Fruit fly (Drosophila melanogaster): Measurements from ENCODE around the gene CG4998.

CG4998 gene

DNA sequence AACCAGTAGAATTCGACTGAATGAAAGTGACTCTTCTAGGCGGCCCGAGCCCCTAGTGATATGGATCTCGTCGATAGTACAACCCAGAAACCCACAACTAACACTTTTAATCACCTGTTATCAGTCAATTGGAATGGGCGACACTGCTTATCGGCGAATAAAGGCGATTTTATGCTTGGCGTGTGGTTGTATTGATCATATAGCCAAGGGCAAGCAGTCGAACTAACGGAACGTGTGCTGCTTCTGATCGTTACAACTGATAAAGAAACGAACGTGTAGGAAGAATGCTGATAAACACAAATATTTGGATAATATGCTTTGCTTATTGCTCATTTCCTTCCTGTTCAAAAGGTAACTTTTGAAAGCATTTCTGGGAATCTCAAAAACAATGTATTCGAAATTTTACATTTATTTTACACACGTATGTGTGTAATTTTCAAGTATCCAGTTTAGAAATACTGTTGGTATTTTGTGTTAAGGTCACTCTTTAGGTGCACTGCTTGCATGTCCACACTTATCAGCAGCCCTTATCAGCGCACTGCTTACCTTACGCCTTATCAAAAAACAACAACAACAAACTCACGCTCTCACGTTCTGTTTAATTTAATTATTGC, 42.5 kb downstream of the CG4998 start, which contains the start of gene Agpat4 (continued):
- TF ChIP-seq aop (GFP tag; IDR thresholded peaks at IDR 0.05) (no peak), CG9797 (GFP tag; optimal IDR thresholded peaks at IDR 0.05) (peak; percentile 62), Pdp1 (GFP tag; optimal IDR thresholded peaks at IDR 0.05) (peak in 1 of 2 experiments; percentile 16), wek (GFP tag; optimal IDR thresholded peaks at IDR 0.05) (peak; percentile 89), CG11093 (GFP tag; IDR thresholded peaks at IDR 0.05) (no peak), CG3281 (GFP tag; optimal IDR thresholded peaks at IDR 0.05) (no peak), repo (GFP tag; optimal IDR thresholded peaks at IDR 0.05) (no peak), gcm2 (GFP tag; optimal IDR thresholded peaks at IDR 0.05) (no peak), NfI (GFP tag; optimal IDR thresholded peaks at IDR 0.05) (no peak), CG8290 (GFP tag; optimal IDR thresholded peaks at IDR 0.05) (peak; percentile 84), CG8290 (tag; optimal IDR thresholded peaks at IDR 0.05) (peak; percentile 61 to 76), CG12071 (GFP tag; optimal IDR thresholded peaks at IDR 0.05) (no peak), Ssrp (tag; optimal IDR thresholded peaks at IDR 0.05) (no peak), en (GFP tag; optimal IDR thresholded peaks at IDR 0.05) (no peak), CG4730 (GFP tag; IDR thresholded peaks at IDR 0.05) (no peak), trh (GFP tag; optimal IDR thresholded peaks at IDR 0.05) (no peak), CoRest (tag; optimal IDR thresholded peaks at IDR 0.05) (peak; percentile 67), pfk (GFP tag; optimal IDR thresholded peaks at IDR 0.05) (no peak), CG10462 (GFP tag; optimal IDR thresholded peaks at IDR 0.05) (no peak), CG10959 (GFP tag; IDR thresholded peaks at IDR 0.05) (no peak), ftz-f1 (GFP tag; optimal IDR thresholded peaks at IDR 0.05) (peak; percentile 42), Dip3 (GFP tag; optimal IDR thresholded peaks at IDR 0.05) (no peak), CG14014 (GFP tag; IDR thresholded peaks at IDR 0.05) (no peak; the same call in 1 of the 2 replicates), CG15073 (GFP tag; optimal IDR thresholded peaks at IDR 0.05) (no peak), CG6272 (GFP tag; IDR thresholded peaks at IDR 0.05) (no peak), ERR (GFP tag; optimal IDR thresholded peaks at IDR 0.05) (peak; percentile 27), CG3726 (GFP tag; IDR thresholded peaks at IDR 0.05) (no peak), Dll (GFP tag; IDR thresholded peaks at IDR 0.05; ENCODE audit: partially characterized antibody) (no peak), E2f1 (GFP tag; IDR thresholded peaks at IDR 0.05) (no peak), oc (tag; optimal IDR thresholded peaks at IDR 0.05) (no peak), Taf1 (GFP tag; IDR thresholded peaks at IDR 0.05) (no peak), HmgD (GFP tag; optimal IDR thresholded peaks at IDR 0.05) (peak; percentile 60), mirr (GFP tag; optimal IDR thresholded peaks at IDR 0.05) (peak; percentile 87), CG2120 (GFP tag; optimal IDR thresholded peaks at IDR 0.05) (no peak), CrebB (tag; optimal IDR thresholded peaks at IDR 0.05) (no peak), CG18619 (GFP tag; optimal IDR thresholded peaks at IDR 0.05) (no peak), NK7.1 (GFP tag; optimal IDR thresholded peaks at IDR 0.05) (no peak), knrl (GFP tag; IDR thresholded peaks at IDR 0.05; ENCODE audit: partially characterized antibody) (peak; percentile 56; the same call in 2 of the 3 replicates), sim (GFP tag; IDR thresholded peaks at IDR 0.05) (no peak), vnd (GFP tag; IDR thresholded peaks at IDR 0.05; ENCODE audit: partially characterized antibody) (no peak), CG30020 (tag; optimal IDR thresholded peaks at IDR 0.05) (no peak), CG5180 (GFP tag; optimal IDR thresholded peaks at IDR 0.05) (peak; percentile 66), CG10209 (GFP tag; optimal IDR thresholded peaks at IDR 0.05) (no peak), CG14965 (GFP tag; optimal IDR thresholded peaks at IDR 0.05; ENCODE audit: borderline replicate concordance) (no peak), CG1832 (GFP tag; optimal IDR thresholded peaks at IDR 0.05) (no peak), NFAT (GFP tag; IDR thresholded peaks at IDR 0.05) (no peak), Camta (GFP tag; optimal IDR thresholded peaks at IDR 0.05) (no peak), scrt (GFP tag; optimal IDR thresholded peaks at IDR 0.05) (no peak), CG8765 (GFP tag; IDR thresholded peaks at IDR 0.05) (no peak), Ptx1 (GFP tag; IDR thresholded peaks at IDR 0.05) (no peak), dysf (GFP tag; IDR thresholded peaks at IDR 0.05) (no peak)
